Worm (Caenorhabditis elegans) whole organism, mixed stage, embryonic: ENCODE data around the gene hpo-38.

Experiments used
- blmp-1 ChIP-seq: fragments of 150-350 bp; optimal IDR thresholded peaks from 2 replicates; lab custom pipeline; 2014; ENCODE audit warnings: missing biosample characterization, missing genetic modification characterization
- ceh-43 ChIP-seq: fragments of 200-800 bp; sonication (Bioruptor generic); optimal IDR thresholded peaks from 2 replicates; lab custom pipeline; 2018; ENCODE audit warnings: mild to moderate bottlenecking, missing genetic modification characterization, moderate library complexity, missing compliant biosample characterization
- elt-1 ChIP-seq: sonication (generic microtip); optimal IDR thresholded peaks from 2 replicates; lab custom pipeline; 2017; ENCODE audit warnings: missing genetic modification characterization, mild to moderate bottlenecking, missing compliant biosample characterization, antibody characterized with exemption, moderate library complexity, borderline replicate concordance; ENCODE audit not compliant: insufficient read depth
- lin-13 ChIP-seq: fragments of 150-350 bp; optimal IDR thresholded peaks from 2 replicates; lab custom pipeline; 2014; ENCODE audit warnings: missing biosample characterization, missing genetic modification characterization
- lin-32 ChIP-seq: fragments of 200-800 bp; sonication (Bioruptor generic); optimal IDR thresholded peaks from 2 replicates; lab custom pipeline; 2018; ENCODE audit warnings: mild to moderate bottlenecking, missing genetic modification characterization, missing compliant biosample characterization
- nhr-76 ChIP-seq: sonication (generic microtip); optimal IDR thresholded peaks from 2 replicates; lab custom pipeline; 2017; ENCODE audit warnings: missing biosample characterization, missing genetic modification characterization
- snpc-4 ChIP-seq: fragments of 150-350 bp; optimal IDR thresholded peaks from 2 replicates; lab custom pipeline; 2014; ENCODE audit warnings: missing biosample characterization, missing genetic modification characterization
- unc-62 ChIP-seq: fragments of 150-350 bp; optimal IDR thresholded peaks from 2 replicates; lab custom pipeline; 2014; ENCODE audit warnings: missing biosample characterization, missing genetic modification reagents, missing genetic modification characterization

DNA sequence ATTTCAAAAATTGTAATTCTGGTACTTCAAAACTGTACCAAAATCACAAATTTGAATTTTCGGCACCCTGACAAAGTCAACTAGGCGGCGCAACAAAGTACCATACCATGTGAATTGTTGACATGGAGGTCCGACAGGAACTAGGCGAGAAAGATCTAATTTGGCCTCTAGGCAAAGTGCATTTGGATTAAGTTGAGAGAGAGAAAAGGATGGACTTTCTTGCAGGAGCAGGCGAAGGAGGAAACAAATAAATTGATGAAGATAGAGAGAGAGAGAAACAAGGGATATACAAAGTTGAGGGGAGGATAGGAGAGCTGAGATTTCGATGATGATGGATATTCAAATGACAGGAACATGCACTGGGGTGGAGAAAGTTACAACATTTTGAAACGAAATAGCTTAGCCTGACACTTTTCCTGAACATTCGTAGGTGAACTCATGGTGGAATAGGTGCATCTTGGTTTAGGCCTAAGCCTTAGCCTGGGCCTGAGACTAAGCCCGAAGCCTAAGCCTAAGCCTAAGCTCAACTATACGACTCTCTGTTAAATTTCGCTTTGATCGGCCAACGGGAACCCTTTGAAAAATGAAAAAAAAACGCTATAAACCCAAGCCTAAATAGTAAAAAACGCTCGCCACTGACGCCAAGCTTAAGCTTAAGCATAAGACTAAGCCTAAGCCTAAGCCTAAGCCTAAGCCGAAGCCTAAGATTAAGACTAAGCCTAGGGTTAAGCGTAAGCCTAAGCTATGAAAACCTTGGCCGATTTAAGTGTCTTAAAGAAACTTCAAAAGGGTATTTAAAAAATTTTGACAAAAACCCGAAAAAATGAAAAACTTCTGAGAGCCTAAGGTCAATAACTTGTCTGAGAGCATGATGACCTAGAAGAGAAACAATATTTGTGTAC is 21.2 kb upstream of the hpo-38 start:
- no peak for TF ChIP-seq lin-32 (GFP tag; lab: Kevin White, UChicago)
- TF ChIP-seq blmp-1 (tag; lab: Kevin White, UChicago), result no peak
- TF ChIP-seq snpc-4, result no peak
- TF ChIP-seq unc-62 (GFP tag; lab: Kevin White, UChicago), result peak; percentile 67
- no peak for TF ChIP-seq elt-1 (tag; lab: Kevin White, UChicago)
- TF ChIP-seq nhr-76 (tag; lab: Kevin White, UChicago), result no peak
- no peak for TF ChIP-seq ceh-43 (GFP tag; lab: Kevin White, UChicago)
- no peak for TF ChIP-seq lin-13 (tag; lab: Kevin White, UChicago)
